Worm (Caenorhabditis elegans) whole organism, L2 larva: ENCODE results near the gene sad-1.
A peak's percentile ranks its signal among the peaks of the same experiment; 100 is the strongest.

Experiments used
- C34F6.9 ChIP-seq: fragments of 150-350 bp; optimal IDR thresholded peaks from 2 replicates; lab custom pipeline; 2014; ENCODE audit warnings: missing biosample characterization, missing genetic modification characterization
- F13H6.1 ChIP-seq: sonication (generic microtip); optimal IDR thresholded peaks from 2 replicates; lab custom pipeline; 2016; ENCODE audit warnings: missing genetic modification characterization, missing compliant biosample characterization
- R02D3.7 ChIP-seq: fragments of 150-350 bp; optimal IDR thresholded peaks from 2 replicates; lab custom pipeline; 2014; ENCODE audit warnings: missing biosample characterization, missing genetic modification characterization
- Y55F3AM.14 ChIP-seq: fragments of 200-800 bp; sonication (Bioruptor generic); optimal IDR thresholded peaks from 2 replicates; lab custom pipeline; 2018; ENCODE audit warnings: mild to moderate bottlenecking, missing genetic modification characterization, missing compliant biosample characterization
- ZK546.5 ChIP-seq: sonication (generic microtip); optimal IDR thresholded peaks from 2 replicates; lab custom pipeline; 2017; ENCODE audit warnings: missing biosample characterization, missing genetic modification characterization
- alr-1 ChIP-seq: fragments of 150-350 bp; optimal IDR thresholded peaks from 2 replicates; lab custom pipeline; 2014; ENCODE audit warnings: missing biosample characterization, missing genetic modification characterization
- aly-2 ChIP-seq: fragments of 150-350 bp; optimal IDR thresholded peaks from 2 replicates; lab custom pipeline; 2014; ENCODE audit warnings: missing biosample characterization, missing genetic modification characterization
- ama-1 ChIP-seq: fragments of 150-350 bp; optimal IDR thresholded peaks from 2 replicates; lab custom pipeline; 2018; ENCODE audit warnings: inconsistent platforms
- blmp-1 ChIP-seq: sonication (generic microtip); optimal IDR thresholded peaks from 2 replicates; lab custom pipeline; 2017; ENCODE audit warnings: missing genetic modification characterization, mild to moderate bottlenecking, missing compliant biosample characterization, antibody characterized with exemption, moderate library complexity; ENCODE audit not compliant: insufficient read depth
- ceh-16 ChIP-seq: fragments of 150-350 bp; optimal IDR thresholded peaks from 2 replicates; lab custom pipeline; 2014; ENCODE audit warnings: missing biosample characterization, missing genetic modification characterization
- ceh-82 ChIP-seq: fragments of 150-350 bp; optimal IDR thresholded peaks from 2 replicates; lab custom pipeline; 2014; ENCODE audit warnings: missing biosample characterization, missing genetic modification characterization
- crh-2 ChIP-seq: sonication (generic microtip); optimal IDR thresholded peaks from 2 replicates; lab custom pipeline; 2017; ENCODE audit warnings: missing biosample characterization, missing genetic modification characterization
- dmd-4 ChIP-seq: sonication (generic microtip); optimal IDR thresholded peaks from 2 replicates; lab custom pipeline; 2017; ENCODE audit warnings: missing biosample characterization, missing genetic modification characterization
- elt-1 ChIP-seq: fragments of 150-350 bp; optimal IDR thresholded peaks from 2 replicates; lab custom pipeline; 2014; ENCODE audit warnings: missing biosample characterization, missing genetic modification characterization
- elt-3 ChIP-seq: sonication (generic microtip); optimal IDR thresholded peaks from 2 replicates; lab custom pipeline; 2017; ENCODE audit warnings: missing biosample characterization, missing genetic modification characterization
- fos-1 ChIP-seq: fragments of 150-350 bp; optimal IDR thresholded peaks from 2 replicates; lab custom pipeline; 2014; ENCODE audit warnings: missing biosample characterization, missing genetic modification characterization
- gmeb-1 ChIP-seq: fragments of 150-350 bp; optimal IDR thresholded peaks from 2 replicates; lab custom pipeline; 2014; ENCODE audit warnings: missing biosample characterization, missing genetic modification characterization
- lin-11 ChIP-seq: fragments of 150-350 bp; sonication (generic microtip); optimal IDR thresholded peaks from 2 replicates; lab custom pipeline; 2014; ENCODE audit warnings: missing biosample characterization, missing genetic modification characterization, inconsistent platforms, mixed read lengths
- lin-13 ChIP-seq: fragments of 150-350 bp; optimal IDR thresholded peaks from 2 replicates; lab custom pipeline; 2014; ENCODE audit warnings: missing biosample characterization, missing genetic modification reagents, missing genetic modification characterization
- lin-39 ChIP-seq: fragments of 150-350 bp; optimal IDR thresholded peaks from 2 replicates; lab custom pipeline; 2014; ENCODE audit warnings: missing biosample characterization, missing genetic modification reagents, missing genetic modification characterization
- lsy-2 ChIP-seq, 2 experiments: fragments of 150-350 bp in 1 of 2; sonication (generic microtip) in 1 of 2; optimal IDR thresholded peaks; 2 replicates each; lab custom pipeline; 2014 to 2017; ENCODE audit warnings: missing biosample characterization in 2 of 2, missing genetic modification characterization in 2 of 2
- mab-5 ChIP-seq: fragments of 150-350 bp; optimal IDR thresholded peaks from 2 replicates; lab custom pipeline; 2014; ENCODE audit warnings: missing biosample characterization, missing genetic modification characterization
- mbf-1 ChIP-seq: sonication (generic microtip); optimal IDR thresholded peaks from 2 replicates; lab custom pipeline; 2017; ENCODE audit warnings: missing biosample characterization, missing genetic modification characterization
- mdl-1 ChIP-seq, 2 experiments: fragments of 150-350 bp in 1 of 2; sonication (generic microtip) in 1 of 2; optimal IDR thresholded peaks; 2 replicates each; lab custom pipeline; 2017; ENCODE audit warnings: missing biosample characterization in 2 of 2, missing genetic modification characterization in 2 of 2
- nhr-11 ChIP-seq: fragments of 150-350 bp; optimal IDR thresholded peaks from 2 replicates; lab custom pipeline; 2014; ENCODE audit warnings: missing biosample characterization, missing genetic modification characterization
- nhr-129 ChIP-seq: fragments of 150-350 bp; optimal IDR thresholded peaks from 2 replicates; lab custom pipeline; 2014; ENCODE audit warnings: missing biosample characterization, missing genetic modification characterization
- nhr-21 ChIP-seq: fragments of 150-350 bp; optimal IDR thresholded peaks from 2 replicates; lab custom pipeline; 2014; ENCODE audit warnings: missing biosample characterization, missing genetic modification characterization
- nhr-23 ChIP-seq: fragments of 150-350 bp; optimal IDR thresholded peaks from 2 replicates; lab custom pipeline; 2014; ENCODE audit warnings: missing biosample characterization, missing genetic modification reagents, missing genetic modification characterization
- nhr-237 ChIP-seq: fragments of 150-350 bp; optimal IDR thresholded peaks from 2 replicates; lab custom pipeline; 2014; ENCODE audit warnings: missing biosample characterization, missing genetic modification characterization
- nhr-25 ChIP-seq: fragments of 150-350 bp; sonication (generic microtip); optimal IDR thresholded peaks from 3 replicates; lab custom pipeline; 2014; ENCODE audit warnings: missing biosample characterization, missing genetic modification characterization
- nhr-77 ChIP-seq: fragments of 150-350 bp; optimal IDR thresholded peaks from 2 replicates; lab custom pipeline; 2014; ENCODE audit warnings: missing biosample characterization, missing genetic modification characterization
- sem-4 ChIP-seq: fragments of 150-350 bp; optimal IDR thresholded peaks from 2 replicates; lab custom pipeline; 2014; ENCODE audit warnings: missing biosample characterization, missing genetic modification reagents, missing genetic modification characterization
- skn-1 ChIP-seq: sonication (generic microtip); optimal IDR thresholded peaks from 2 replicates; lab custom pipeline; 2017; ENCODE audit warnings: missing biosample characterization, missing genetic modification characterization
- sma-3 ChIP-seq: sonication (generic microtip); optimal IDR thresholded peaks from 2 replicates; lab custom pipeline; 2016; ENCODE audit warnings: missing genetic modification reagents, missing genetic modification characterization, missing compliant biosample characterization
- sma-9 ChIP-seq, 2 experiments: fragments of 150-350 bp in 1 of 2; sonication (generic microtip) in 1 of 2; optimal IDR thresholded peaks; 2 replicates each; lab custom pipeline; 2014 to 2016; ENCODE audit warnings: missing genetic modification characterization in 2 of 2, mild to moderate bottlenecking in 1 of 2, missing biosample characterization in 1 of 2, missing compliant biosample characterization in 1 of 2, missing genetic modification reagents in 1 of 2, moderate library complexity in 1 of 2
- snpc-4 ChIP-seq: fragments of 150-350 bp; optimal IDR thresholded peaks from 2 replicates; lab custom pipeline; 2014; ENCODE audit warnings: missing biosample characterization, missing genetic modification characterization
- unc-39 ChIP-seq: fragments of 150-350 bp; optimal IDR thresholded peaks from 2 replicates; lab custom pipeline; 2014; ENCODE audit warnings: missing biosample characterization, missing genetic modification characterization
- unc-55 ChIP-seq: fragments of 150-350 bp; sonication (generic microtip); optimal IDR thresholded peaks from 3 replicates; lab custom pipeline; 2014; ENCODE audit warnings: missing biosample characterization, missing genetic modification reagents, missing genetic modification characterization
- zag-1 ChIP-seq: fragments of 150-350 bp; optimal IDR thresholded peaks from 2 replicates; lab custom pipeline; 2014; ENCODE audit warnings: missing biosample characterization, missing genetic modification characterization
- ztf-1 ChIP-seq: fragments of 200-800 bp; sonication (Bioruptor generic); conservative IDR thresholded peaks from 2 replicates; pipeline ENCODE4 v1.3.6; 2022; ENCODE audit warnings: missing genetic modification characterization, missing compliant biosample characterization
- ztf-4 ChIP-seq: fragments of 150-350 bp; optimal IDR thresholded peaks from 2 replicates; lab custom pipeline; 2014; ENCODE audit warnings: missing biosample characterization, missing genetic modification characterization

sad-1 gene

DNA sequence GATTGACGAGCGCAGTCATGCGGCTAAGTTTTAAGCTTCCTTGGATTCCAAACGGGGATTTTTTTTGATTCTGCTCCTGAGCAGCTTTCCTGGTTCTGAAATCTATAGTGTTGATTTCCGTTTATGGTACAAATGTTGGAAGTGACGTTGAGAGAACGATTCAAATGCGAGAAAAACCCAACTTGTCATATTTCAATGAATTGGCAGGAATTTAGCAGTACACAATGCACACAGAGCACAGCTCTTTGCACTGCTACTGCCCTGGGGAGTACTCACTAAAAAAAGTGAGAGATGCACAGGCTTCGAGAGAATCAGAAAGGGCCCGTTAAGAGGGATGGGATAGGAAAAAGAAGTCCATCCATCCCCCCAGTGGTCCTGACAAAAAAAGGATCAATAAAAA is at the start of gene sad-1:
TSS of gene sad-1 (minus strand) at position 101 of the 400 bp plus-strand sequence.
- TF ChIP-seq C34F6.9 (tag; lab: Kevin White, UChicago) (peak; percentile 26), mdl-1 (tag; optimal IDR thresholded peaks at IDR 0.05; lab: Kevin White, UChicago) (no peak)

DNA sequence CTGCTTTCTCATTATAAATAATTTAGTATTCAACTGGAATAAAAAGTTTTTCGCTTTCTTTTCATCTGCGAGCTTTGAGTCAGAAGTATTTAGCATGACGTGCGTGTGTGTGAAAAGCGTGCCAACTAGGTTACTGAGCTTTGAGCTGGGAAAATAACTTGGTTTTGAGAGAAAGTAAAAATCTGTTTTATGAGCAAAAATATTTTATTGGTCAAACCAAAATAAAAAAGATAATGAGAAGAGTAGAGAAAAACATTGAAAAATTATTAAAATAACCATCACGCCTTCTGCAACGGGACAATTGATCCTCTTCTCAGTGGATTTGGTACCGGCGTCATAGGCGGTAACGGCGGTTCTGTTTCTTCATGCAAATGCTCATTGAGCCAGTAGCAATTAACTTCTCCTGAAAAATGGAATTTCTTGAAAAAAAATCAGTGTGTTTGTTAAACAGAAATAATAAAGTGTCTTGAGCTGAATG is 44.1 kb upstream of the sad-1 start:
- TF ChIP-seq nhr-25 (peak; percentile 2), mab-5 (tag; lab: Kevin White, UChicago) (no peak), ama-1 (lab: Kevin White, UChicago) (peak; percentile 78), dmd-4 (tag; lab: Kevin White, UChicago) (no peak), mbf-1 (tag; lab: Kevin White, UChicago) (no peak), ceh-16 (tag; lab: Kevin White, UChicago) (no peak), elt-3 (no peak), fos-1 (tag; lab: Kevin White, UChicago) (no peak), crh-2 (peak; percentile 3), ztf-1 (GFP tag; lab: Robert Waterston, UW) (no peak), nhr-237 (tag; lab: Kevin White, UChicago) (no peak), ZK546.5 (tag; lab: Kevin White, UChicago) (no peak), ztf-4 (tag; lab: Kevin White, UChicago) (no peak), gmeb-1 (tag; lab: Kevin White, UChicago) (no peak), snpc-4 (tag; lab: Kevin White, UChicago) (no peak), nhr-11 (tag; lab: Kevin White, UChicago) (no peak), elt-1 (no peak), nhr-21 (peak; percentile 60), skn-1 (no peak), unc-55 (peak; percentile 81), lsy-2 (tag; optimal IDR thresholded peaks at IDR 0.05; lab: Kevin White, UChicago) (no peak), sem-4 (tag; lab: Kevin White, UChicago) (no peak), lin-13 (GFP tag; lab: Kevin White, UChicago) (no peak), alr-1 (tag; lab: Kevin White, UChicago) (no peak), nhr-23 (tag; lab: Kevin White, UChicago) (no peak)

DNA sequence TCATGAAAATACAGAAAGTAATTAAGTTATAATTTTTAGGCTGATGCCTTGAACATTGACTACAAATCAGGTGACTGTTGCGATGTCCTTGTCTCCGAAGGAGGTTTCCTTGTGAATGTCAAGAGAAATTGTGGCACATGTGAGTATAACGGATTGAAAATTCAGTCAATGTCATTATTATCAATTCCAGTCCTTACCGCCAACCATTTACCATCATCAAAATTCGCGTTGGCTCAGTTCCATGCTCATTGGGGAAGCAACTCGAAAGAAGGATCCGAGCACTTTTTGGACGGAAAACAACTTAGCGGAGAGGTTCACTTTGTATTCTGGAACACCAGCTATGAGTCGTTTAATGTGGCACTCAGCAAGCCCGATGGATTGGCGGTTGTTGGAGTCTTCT is 42.9 kb upstream of the sad-1 start:
- TF ChIP-seq mab-5 (tag; lab: Kevin White, UChicago) (no peak), ztf-1 (GFP tag; lab: Robert Waterston, UW) (no peak), dmd-4 (tag; lab: Kevin White, UChicago) (no peak), aly-2 (tag; lab: Kevin White, UChicago) (no peak), nhr-77 (tag; lab: Kevin White, UChicago) (no peak), nhr-21 (no peak), unc-39 (tag; lab: Kevin White, UChicago) (no peak), zag-1 (tag; lab: Kevin White, UChicago) (no peak), skn-1 (no peak), F13H6.1 (tag; lab: Kevin White, UChicago) (no peak), sem-4 (tag; lab: Kevin White, UChicago) (no peak), elt-1 (no peak)
- TF ChIP-seq, all 48 proteins: peak for 0

DNA sequence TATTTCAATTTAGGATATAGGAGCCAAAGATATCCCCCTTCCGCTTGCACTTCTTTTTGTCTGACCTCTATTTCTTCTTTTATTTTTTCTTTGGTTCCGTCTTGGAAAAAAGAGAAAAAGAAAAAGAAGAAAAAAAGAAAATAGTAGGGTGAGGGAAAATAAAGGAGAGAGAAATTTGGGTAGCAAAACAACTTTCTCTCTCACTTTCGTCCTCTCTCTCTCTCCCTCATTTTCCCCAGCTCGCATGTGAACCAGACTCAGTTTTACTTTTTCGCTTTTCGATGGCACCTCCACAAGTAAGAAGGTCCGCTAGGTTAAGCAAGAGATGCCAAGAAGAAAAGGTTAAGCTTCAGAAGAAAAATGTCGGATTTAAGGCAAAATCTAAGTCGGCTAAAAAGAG is 42.3 kb upstream of the sad-1 start:
- no peak for TF ChIP-seq sma-3
- peak; percentile 10 for TF ChIP-seq nhr-129
- peak; percentile 17 for TF ChIP-seq crh-2
- peak; percentile 26 for TF ChIP-seq lin-13 (GFP tag; lab: Kevin White, UChicago)
- peak; percentile 56 for TF ChIP-seq C34F6.9 (tag; lab: Kevin White, UChicago)
- no peak for TF ChIP-seq elt-1
- no peak for TF ChIP-seq alr-1 (tag; lab: Kevin White, UChicago)
- TF ChIP-seq Y55F3AM.14 (GFP tag; lab: Kevin White, UChicago) = peak; percentile 29
- no peak for TF ChIP-seq R02D3.7 (tag; lab: Kevin White, UChicago)
- TF ChIP-seq lin-11 (tag; lab: Kevin White, UChicago) = no peak
- no peak for TF ChIP-seq lin-39
- TF ChIP-seq lsy-2 (tag; optimal IDR thresholded peaks at IDR 0.05; lab: Kevin White, UChicago) = peak in 1 of 2 experiments; percentile 33
- TF ChIP-seq nhr-11 (tag; lab: Kevin White, UChicago) = no peak
- TF ChIP-seq unc-55 = peak; percentile 37
- TF ChIP-seq ceh-82 (tag; lab: Kevin White, UChicago) = no peak
- TF ChIP-seq blmp-1 = peak; percentile 31
- TF ChIP-seq sem-4 (tag; lab: Kevin White, UChicago) = peak; percentile 12
- peak; percentile 26 for TF ChIP-seq ama-1 (lab: Kevin White, UChicago)
- peak; percentile 51 for TF ChIP-seq sma-9 (GFP tag; optimal IDR thresholded peaks at IDR 0.05; lab: Kevin White, UChicago)
- no peak for TF ChIP-seq sma-9 (tag; optimal IDR thresholded peaks at IDR 0.05; lab: Kevin White, UChicago)
- peak; percentile 38 for TF ChIP-seq ztf-4 (tag; lab: Kevin White, UChicago)
- TF ChIP-seq dmd-4 (tag; lab: Kevin White, UChicago) = no peak
